Worm (Caenorhabditis elegans) whole organism, midembryonic: ENCODE data around the gene him-4.

Source experiments
- T22C8.4 ChIP-seq: fragments of 200-800 bp; sonication (Bioruptor generic); IDR thresholded peaks from 2 replicates; pipeline ENCODE4 v1.3.6; 2022; ENCODE audit warnings: missing genetic modification characterization, missing compliant biosample characterization
- ztf-23 ChIP-seq: fragments of 200-800 bp; sonication (Bioruptor generic); IDR thresholded peaks from 2 replicates; pipeline ENCODE4 v1.3.6; 2022; ENCODE audit warnings: missing genetic modification reagents, missing genetic modification characterization, missing compliant biosample characterization

DNA sequence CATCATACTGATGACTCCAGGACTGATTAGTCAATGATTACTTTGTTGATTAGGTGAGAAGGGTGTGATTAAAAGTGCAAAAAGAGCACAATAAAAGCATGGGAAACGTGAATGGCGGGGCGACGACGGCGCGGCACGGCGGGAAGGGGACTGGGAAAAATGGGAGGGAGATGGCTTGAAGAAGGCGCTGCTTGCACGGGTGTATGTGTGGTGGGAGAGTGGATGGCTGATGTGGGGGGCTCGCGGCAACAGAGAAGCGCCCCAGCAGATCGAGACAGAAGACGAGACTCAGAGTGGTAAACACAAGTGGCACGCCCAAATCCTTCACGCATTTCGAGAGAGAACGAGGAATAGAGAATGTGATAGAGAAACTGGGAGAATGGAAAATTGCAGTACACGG, 20.4 kb downstream of the him-4 start, which contains the start of gene F15G9.5:
- TF ChIP-seq ztf-23 (GFP tag; lab: Robert Waterston, UW) (0 out of 2 replicates have a peak, but pooled peaks have one; percentile 48), T22C8.4 (no peak)
